Fruit fly (Drosophila melanogaster): ENCODE results near the gene CG7564.

Gene CG7564

DNA sequence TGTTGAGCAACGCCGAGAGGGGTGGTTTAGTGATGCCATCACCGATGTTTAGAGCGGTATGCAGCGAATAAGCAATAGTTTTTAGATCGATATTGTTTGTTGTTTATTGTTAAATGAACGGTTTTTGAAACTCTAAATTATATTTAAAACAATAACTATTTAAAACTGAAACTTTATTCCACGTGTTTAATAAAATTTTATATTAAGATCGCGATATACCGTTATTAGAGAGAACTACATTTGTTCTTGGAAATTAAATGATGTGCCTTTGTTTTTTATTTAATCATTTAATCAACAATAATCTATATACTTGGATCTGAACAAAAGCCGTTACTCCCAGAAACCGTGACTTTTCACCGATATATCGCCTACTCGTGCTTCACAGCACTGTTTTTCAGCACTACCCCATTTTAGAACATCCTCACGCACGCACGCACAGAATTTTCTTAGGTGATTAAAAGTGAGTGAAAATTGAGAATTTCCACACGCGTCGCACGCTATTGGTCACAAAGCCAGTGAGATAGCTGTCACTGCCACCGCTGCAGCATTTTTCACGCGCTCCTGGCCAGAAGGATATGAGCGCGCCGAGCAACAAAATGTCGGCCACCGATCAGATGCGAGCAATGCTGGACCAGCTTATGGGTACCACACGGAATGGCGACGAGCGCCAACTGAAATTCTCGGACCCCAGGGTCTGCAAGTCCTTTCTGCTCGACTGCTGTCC is at the start of gene CG7564, which contains the start of gene U4-U6-60K:
Gene CG7564, plus strand, starts transcription at position 406 of the 724 bp plus-strand sequence.
Gene U4-U6-60K, minus strand, starts transcription at position 20 of the 724 bp plus-strand sequence.
- TF ChIP-seq CG17806 (tag; optimal IDR thresholded peaks at IDR 0.05): no peak
- no peak for TF ChIP-seq CG13204 (GFP tag; optimal IDR thresholded peaks at IDR 0.05)
- TF ChIP-seq CG8159 (tag; optimal IDR thresholded peaks at IDR 0.05): peak; percentile 46
- peak; percentile 54 for TF ChIP-seq Snoo (tag; optimal IDR thresholded peaks at IDR 0.05)
- TF ChIP-seq gl (tag; optimal IDR thresholded peaks at IDR 0.05): no peak
- TF ChIP-seq CG9948 (tag; optimal IDR thresholded peaks at IDR 0.05): peak; percentile 31
- no peak for TF ChIP-seq CG8301 (tag; optimal IDR thresholded peaks at IDR 0.05)
- 0 out of 2 replicates have a peak, but pooled peaks have one; percentile 19 for TF ChIP-seq Ets98B (GFP tag; IDR thresholded peaks at IDR 0.05)
- TF ChIP-seq rn (GFP tag; IDR thresholded peaks at IDR 0.05): no peak
- TF ChIP-seq CG15710 (tag; optimal IDR thresholded peaks at IDR 0.05): peak; percentile 44
- TF ChIP-seq CG34367 (tag; optimal IDR thresholded peaks at IDR 0.05): peak; percentile 26
- peak; percentile 11 for TF ChIP-seq Pif1B (GFP tag; optimal IDR thresholded peaks at IDR 0.05)

DNA sequence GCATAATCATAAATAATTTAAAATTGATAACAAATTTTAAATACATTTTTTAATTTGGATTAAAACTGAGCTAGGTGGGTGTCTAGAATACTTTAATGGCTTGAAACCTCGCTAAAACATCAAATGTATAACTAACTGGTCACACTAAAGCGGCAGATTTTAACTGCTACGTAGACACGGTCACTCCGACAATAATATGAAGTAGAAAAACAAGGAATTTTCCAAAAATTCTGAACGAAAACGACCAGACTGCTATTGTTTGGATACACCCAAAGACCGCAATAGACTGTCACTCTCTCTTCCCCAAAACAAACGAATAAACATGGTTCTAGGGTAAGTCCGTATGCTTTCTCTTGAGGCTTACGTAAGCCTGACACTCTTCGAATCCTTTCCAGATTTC is 48.3 kb upstream of the CG7564 start, which contains the start of gene QIL1:
Gene QIL1, plus strand, starts transcription at position 142 of the 400 bp plus-strand sequence.
- TF ChIP-seq D1 (tag; optimal IDR thresholded peaks at IDR 0.05): peak; percentile 93
- no peak for TF ChIP-seq CG34367 (tag; optimal IDR thresholded peaks at IDR 0.05)

DNA sequence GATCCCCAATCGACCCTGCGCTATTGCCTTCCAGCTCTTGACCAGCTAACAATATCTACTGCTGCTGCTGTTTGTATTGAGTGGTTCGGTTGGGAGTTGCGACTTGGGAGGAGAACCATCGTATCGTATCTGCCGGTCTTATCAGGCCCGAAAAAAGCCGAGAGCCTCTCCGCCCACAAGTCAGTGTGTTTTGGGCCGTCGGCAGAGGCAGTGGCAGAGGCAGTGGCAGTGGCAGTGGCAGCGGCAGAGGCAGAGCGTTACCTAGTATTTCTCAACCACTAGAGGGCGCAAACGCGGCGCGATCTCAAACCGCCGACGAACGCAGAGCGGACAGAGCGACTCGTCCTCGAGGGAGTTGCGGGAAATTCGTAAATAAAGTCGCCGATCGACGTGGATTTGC is 44.0 kb upstream of the CG7564 start, which contains the start of gene SecCl:
Gene SecCl, plus strand, starts transcription at position 18 of the 400 bp plus-strand sequence.
- TF ChIP-seq CG9948 (tag; optimal IDR thresholded peaks at IDR 0.05) (no peak), EcR (GFP tag; optimal IDR thresholded peaks at IDR 0.05) (no peak), CG34367 (tag; optimal IDR thresholded peaks at IDR 0.05) (no peak), fd96Ca (GFP tag; IDR thresholded peaks at IDR 0.05) (no peak), CG14655 (GFP tag; optimal IDR thresholded peaks at IDR 0.05) (no peak), CG8301 (tag; optimal IDR thresholded peaks at IDR 0.05) (no peak), Pif1B (GFP tag; optimal IDR thresholded peaks at IDR 0.05) (no peak), CG12605 (GFP tag; IDR thresholded peaks at IDR 0.05) (no peak), Pif1A (GFP tag; optimal IDR thresholded peaks at IDR 0.05) (no peak), CG17806 (tag; optimal IDR thresholded peaks at IDR 0.05) (no peak), Snoo (tag; optimal IDR thresholded peaks at IDR 0.05) (no peak), CG10348 (GFP tag; IDR thresholded peaks at IDR 0.05) (no peak), D1 (tag; optimal IDR thresholded peaks at IDR 0.05) (no peak), CG8159 (tag; optimal IDR thresholded peaks at IDR 0.05) (no peak)

dm6 chr3L:17473889-17474288 is 40.2 kb upstream of the CG7564 start:
- TF ChIP-seq gl (tag; optimal IDR thresholded peaks at IDR 0.05): no peak
- TF ChIP-seq Snoo (tag; optimal IDR thresholded peaks at IDR 0.05): no peak
- no peak for TF ChIP-seq CG8159 (tag; optimal IDR thresholded peaks at IDR 0.05)
- TF ChIP-seq CG13204 (GFP tag; optimal IDR thresholded peaks at IDR 0.05): no peak
- TF ChIP-seq Pif1B (GFP tag; optimal IDR thresholded peaks at IDR 0.05): no peak
- TF ChIP-seq Ets98B (GFP tag; IDR thresholded peaks at IDR 0.05): no peak
- no peak for TF ChIP-seq CG4496 (GFP tag; IDR thresholded peaks at IDR 0.05)
- no peak for TF ChIP-seq CG10348 (GFP tag; IDR thresholded peaks at IDR 0.05)
- no peak for TF ChIP-seq fd96Ca (GFP tag; IDR thresholded peaks at IDR 0.05)
- no peak for TF ChIP-seq EcR (GFP tag; optimal IDR thresholded peaks at IDR 0.05)
- no peak for TF ChIP-seq CG32121 (GFP tag; IDR thresholded peaks at IDR 0.05)
- TF ChIP-seq CG17806 (tag; optimal IDR thresholded peaks at IDR 0.05): no peak
- TF ChIP-seq CG14655 (GFP tag; optimal IDR thresholded peaks at IDR 0.05): no peak
- no peak for TF ChIP-seq CG9948 (tag; optimal IDR thresholded peaks at IDR 0.05)
- TF ChIP-seq CG12605 (GFP tag; IDR thresholded peaks at IDR 0.05): no peak
- no peak for TF ChIP-seq CG34367 (tag; optimal IDR thresholded peaks at IDR 0.05)
- TF ChIP-seq D1 (tag; optimal IDR thresholded peaks at IDR 0.05): no peak
- TF ChIP-seq rn (GFP tag; IDR thresholded peaks at IDR 0.05): no peak

- TF ChIP-seq CG34367 (tag; optimal IDR thresholded peaks at IDR 0.05) (no peak), D1 (tag; optimal IDR thresholded peaks at IDR 0.05) (peak; percentile 35)
These were observed 39.2 kb upstream of the CG7564 start, which contains the start of the genes UQCR-Q and CG46525 for dm6 chr3L:17474711-17475451. TSS of gene UQCR-Q (plus strand) at chr3L:17474761. TSS of gene CG46525 (plus strand) at chr3L:17475220.

DNA sequence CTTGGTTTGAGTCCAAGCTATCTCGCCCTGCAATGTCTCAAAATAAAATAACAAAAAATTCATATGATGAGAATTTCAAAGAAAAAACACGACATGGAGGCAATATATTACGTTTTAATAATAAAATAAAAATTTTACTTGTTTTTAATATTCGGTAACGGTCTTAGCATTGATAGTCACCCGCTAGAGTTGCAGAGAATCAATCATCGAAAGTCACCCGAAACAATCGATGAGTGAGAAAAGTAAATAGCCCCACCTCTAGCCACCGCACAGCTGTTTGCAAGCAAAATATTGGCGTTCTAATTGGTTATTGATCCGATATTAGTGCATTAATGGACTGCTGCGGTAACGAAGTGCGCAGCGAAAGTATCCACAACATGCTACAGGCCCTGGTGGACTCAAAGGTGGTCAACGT is 38.1 kb upstream of the CG7564 start, which contains the start of gene CG34250:
Gene CG34250, plus strand, starts transcription at position 244 of the 415 bp plus-strand sequence.
- TF ChIP-seq CG4496 (GFP tag; IDR thresholded peaks at IDR 0.05) (no peak), D1 (tag; optimal IDR thresholded peaks at IDR 0.05) (peak; percentile 82), Pif1B (GFP tag; optimal IDR thresholded peaks at IDR 0.05) (no peak)
